Fruit fly (Drosophila melanogaster) whole organism, pupa: Measurements from ENCODE around the gene dpr2.

Experiments used
- CG10348 ChIP-seq: fragments of 200-800 bp; sonication (Bioruptor generic); IDR thresholded peaks from 2 replicates; pipeline ENCODE4 v1.3.6; 2022; ENCODE audit warnings: missing biosample characterization, missing genetic modification characterization
- D1 ChIP-seq: fragments of 200-800 bp; sonication (Bioruptor generic); optimal IDR thresholded peaks from 2 replicates; lab custom pipeline; 2018; ENCODE audit warnings: missing biosample characterization, mild to moderate bottlenecking, missing genetic modification characterization, moderate library complexity

DNA sequence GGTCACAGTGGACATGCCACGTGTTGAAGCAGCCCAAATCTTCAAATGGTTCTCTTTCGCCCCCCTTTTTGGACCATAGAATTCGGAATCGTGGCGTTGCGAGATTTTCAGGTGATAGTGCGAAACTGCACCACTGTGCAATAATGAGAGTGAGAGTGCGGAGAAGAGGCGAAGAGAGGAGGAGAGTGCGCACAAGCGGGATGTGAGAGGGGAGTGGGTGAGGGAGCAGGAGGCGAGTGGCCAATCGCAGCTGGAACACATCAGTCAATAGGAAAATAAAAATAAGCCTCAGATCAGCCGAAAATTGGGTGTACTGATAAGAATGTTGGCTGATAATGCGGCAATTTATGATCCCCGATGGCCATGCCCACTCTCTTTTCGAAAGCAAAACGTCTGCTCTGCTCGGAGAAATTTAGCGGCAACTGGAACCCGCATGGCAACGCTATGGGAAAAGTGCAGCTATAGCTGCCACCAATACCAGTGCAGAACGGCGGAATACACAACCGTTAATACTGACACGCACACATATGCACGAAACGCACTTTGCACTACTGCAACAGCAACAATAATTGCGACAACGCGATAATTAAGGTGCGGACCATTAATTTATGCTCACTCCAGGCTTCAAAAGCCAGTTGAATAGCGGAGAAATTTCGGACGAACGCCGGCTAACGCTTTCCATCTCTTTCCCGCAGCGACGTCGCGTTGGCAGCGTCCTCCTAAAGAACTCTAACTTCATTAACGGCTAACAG, 3.5 kb upstream of the dpr2 start:
- TF ChIP-seq D1 (tag; lab: Kevin White, UChicago): no peak
- TF ChIP-seq CG10348 (GFP tag; lab: Robert Waterston, UW): no peak
